Fruit fly (Drosophila melanogaster) whole organism, embryonic: ENCODE results near the gene Trs23.

ENCODE experiments used
- Atf6 ChIP-seq: fragments of 200-800 bp; sonication (Bioruptor generic); IDR thresholded peaks from 2 replicates; pipeline ENCODE4 v1.3.6; 2022; ENCODE audit warnings: missing biosample characterization, missing genetic modification characterization
- CG10267 ChIP-seq: fragments of 200-800 bp; sonication (Bioruptor generic); optimal IDR thresholded peaks from 2 replicates; lab custom pipeline; 2018; ENCODE audit warnings: missing biosample characterization, mild to moderate bottlenecking, missing genetic modification characterization, moderate library complexity
- CG10979 ChIP-seq: fragments of 200-800 bp; sonication (Bioruptor generic); optimal IDR thresholded peaks from 2 replicates; lab custom pipeline; 2018; ENCODE audit warnings: missing biosample characterization, mild to moderate bottlenecking, missing genetic modification characterization, moderate library complexity
- CG12236 ChIP-seq: fragments of 200-800 bp; sonication (Bioruptor generic); optimal IDR thresholded peaks from 2 replicates; lab custom pipeline; 2016; ENCODE audit warnings: missing biosample characterization, missing genetic modification characterization
- CG12299 ChIP-seq: fragments of 200-800 bp; sonication (Bioruptor generic); optimal IDR thresholded peaks from 2 replicates; lab custom pipeline; 2018; ENCODE audit warnings: missing biosample characterization, mild to moderate bottlenecking, missing genetic modification characterization
- CG12769 ChIP-seq: fragments of 200-800 bp; sonication (Bioruptor generic); optimal IDR thresholded peaks from 2 replicates; lab custom pipeline; 2019; ENCODE audit warnings: missing biosample characterization, mild to moderate bottlenecking, missing genetic modification characterization, moderate library complexity
- CG17385 ChIP-seq: fragments of 200-800 bp; sonication (Bioruptor generic); optimal IDR thresholded peaks from 3 replicates; lab custom pipeline; 2018; ENCODE audit warnings: missing biosample characterization, mild to moderate bottlenecking, missing genetic modification characterization
- CG2678 ChIP-seq: fragments of 200-800 bp; sonication (Bioruptor generic); optimal IDR thresholded peaks from 3 replicates; lab custom pipeline; 2019; ENCODE audit warnings: missing biosample characterization, mild to moderate bottlenecking, missing genetic modification characterization, moderate library complexity
- CG3163 ChIP-seq: fragments of 200-800 bp; sonication (Bioruptor generic); optimal IDR thresholded peaks from 3 replicates; lab custom pipeline; 2016; ENCODE audit warnings: missing biosample characterization, missing genetic modification characterization
- CG32532 ChIP-seq: fragments of 200-800 bp; sonication (Bioruptor generic); IDR thresholded peaks from 2 replicates; pipeline ENCODE4 v1.3.6; 2022; ENCODE audit warnings: missing biosample characterization, missing genetic modification characterization
- CG4707 ChIP-seq: fragments of 200-800 bp; sonication (Bioruptor generic); optimal IDR thresholded peaks from 2 replicates; lab custom pipeline; 2018; ENCODE audit warnings: missing biosample characterization, mild to moderate bottlenecking, missing genetic modification characterization, moderate library complexity
- CG6175 ChIP-seq: fragments of 200-800 bp; sonication (Bioruptor generic); IDR thresholded peaks from 3 replicates; pipeline ENCODE4 v1.3.6; 2022; ENCODE audit warnings: missing biosample characterization, missing genetic modification characterization
- CG9609 ChIP-seq: fragments of 200-800 bp; sonication (Bioruptor generic); optimal IDR thresholded peaks from 3 replicates; lab custom pipeline; 2016; ENCODE audit warnings: missing biosample characterization, missing genetic modification characterization
- CG9876 ChIP-seq: fragments of 200-800 bp; sonication (Bioruptor generic); optimal IDR thresholded peaks from 2 replicates; lab custom pipeline; 2016; ENCODE audit warnings: missing biosample characterization, missing genetic modification characterization
- D ChIP-seq, 2 experiments: fragments of 200-800 bp in 1 of 2; fragments of >200 bp in 1 of 2; sonication (Bioruptor generic) in 1 of 2; optimal IDR thresholded peaks; 2 replicates in 1 of 2; 3 replicates in 1 of 2; lab custom pipeline; 2017; ENCODE audit warnings: mild to moderate bottlenecking in 1 of 2, missing biosample characterization in 1 of 2, missing genetic modification characterization in 1 of 2, missing genetic modification reagents in 1 of 2
- Dref ChIP-seq: fragments of 200-800 bp; sonication (Bioruptor generic); IDR thresholded peaks from 2 replicates; pipeline ENCODE4 v1.3.6; 2022; ENCODE audit warnings: missing biosample characterization, missing genetic modification characterization
- Hmr ChIP-seq: fragments of 200-800 bp; sonication (Bioruptor generic); optimal IDR thresholded peaks from 3 replicates; lab custom pipeline; 2017; ENCODE audit warnings: mild to moderate bottlenecking, missing biosample characterization, missing genetic modification reagents, missing genetic modification characterization
- Hr78 ChIP-seq, 2 experiments: fragments of 200-800 bp in 1 of 2; fragments of >200 bp in 1 of 2; sonication (Bioruptor generic) in 1 of 2; optimal IDR thresholded peaks; 2 replicates each; lab custom pipeline; 2017 to 2019; ENCODE audit warnings: missing biosample characterization in 2 of 2, missing genetic modification characterization in 2 of 2, mild to moderate bottlenecking in 1 of 2, moderate library complexity in 1 of 2
- Hsf ChIP-seq: fragments of 200-800 bp; sonication (Bioruptor generic); optimal IDR thresholded peaks from 3 replicates; lab custom pipeline; 2016; ENCODE audit warnings: missing biosample characterization, missing genetic modification characterization
- Med ChIP-seq: fragments of 200-800 bp; sonication (Bioruptor generic); peaks from one replicate; lab custom pipeline; 2016; ENCODE audit warnings: missing biosample characterization, missing genetic modification characterization, mild to moderate bottlenecking, inconsistent platforms, moderate library complexity
- Myb ChIP-seq: fragments of 200-800 bp; sonication (Bioruptor generic); optimal IDR thresholded peaks from 2 replicates; lab custom pipeline; 2016; ENCODE audit warnings: missing biosample characterization, missing genetic modification characterization
- NFAT ChIP-seq: fragments of 200-800 bp; sonication (Bioruptor generic); IDR thresholded peaks from 2 replicates; pipeline ENCODE4 v1.3.6; 2022; ENCODE audit warnings: missing biosample characterization, missing genetic modification characterization
- Pdp1 ChIP-seq, 2 experiments: fragments of 200-800 bp; sonication (Bioruptor generic); optimal IDR thresholded peaks; 3 replicates each; lab custom pipeline; 2016; ENCODE audit warnings: missing biosample characterization in 2 of 2, missing genetic modification characterization in 2 of 2, mild to moderate bottlenecking in 1 of 2, moderate library complexity in 1 of 2
- al ChIP-seq: fragments of 200-800 bp; sonication (Bioruptor generic); IDR thresholded peaks from 2 replicates; pipeline ENCODE4 v1.3.6; 2022; ENCODE audit warnings: missing biosample characterization, missing genetic modification characterization
- ase ChIP-seq: fragments of 200-800 bp; sonication (Bioruptor generic); IDR thresholded peaks from 3 replicates; pipeline ENCODE4 v1.3.6; 2022; ENCODE audit warnings: missing biosample characterization, missing genetic modification characterization
- btn ChIP-seq: fragments of 200-800 bp; sonication (Bioruptor generic); optimal IDR thresholded peaks from 2 replicates; lab custom pipeline; 2016; ENCODE audit warnings: missing biosample characterization, missing genetic modification characterization
- chinmo ChIP-seq: fragments of 200-800 bp; sonication (Bioruptor generic); IDR thresholded peaks from 4 replicates; pipeline ENCODE4 v1.3.6; 2022; ENCODE audit warnings: missing biosample characterization, missing genetic modification characterization; ENCODE audit not compliant: partially characterized antibody
- corto ChIP-seq: fragments of 200-800 bp; sonication (Bioruptor generic); optimal IDR thresholded peaks from 2 replicates; lab custom pipeline; 2016; ENCODE audit warnings: missing biosample characterization, mild to moderate bottlenecking, missing genetic modification characterization, moderate library complexity
- crol ChIP-seq: fragments of 200-800 bp; sonication (Bioruptor generic); IDR thresholded peaks from 2 replicates; pipeline ENCODE4 v1.3.6; 2022; ENCODE audit warnings: missing biosample characterization, missing genetic modification characterization
- dmrt99B ChIP-seq: fragments of 200-800 bp; sonication (Bioruptor generic); optimal IDR thresholded peaks from 2 replicates; lab custom pipeline; 2018; ENCODE audit warnings: missing biosample characterization, mild to moderate bottlenecking, missing genetic modification characterization, moderate library complexity
- dysf ChIP-seq: fragments of 200-800 bp; sonication (Bioruptor generic); IDR thresholded peaks from 3 replicates; pipeline ENCODE4 v1.3.6; 2022; ENCODE audit warnings: missing biosample characterization, missing genetic modification characterization
- exex ChIP-seq: fragments of 200-800 bp; sonication (Bioruptor generic); optimal IDR thresholded peaks from 4 replicates; lab custom pipeline; 2018; ENCODE audit warnings: missing biosample characterization, mild to moderate bottlenecking, missing genetic modification characterization, moderate library complexity
- ftz-f1 ChIP-seq: fragments of 200-800 bp; sonication (Bioruptor generic); optimal IDR thresholded peaks from 2 replicates; lab custom pipeline; 2016; ENCODE audit warnings: missing biosample characterization, missing genetic modification characterization
- grn ChIP-seq: fragments of 200-800 bp; sonication (Bioruptor generic); optimal IDR thresholded peaks from 3 replicates; lab custom pipeline; 2017; ENCODE audit warnings: missing biosample characterization, missing genetic modification characterization
- gro ChIP-seq: fragments of 200-800 bp; sonication (Bioruptor generic); optimal IDR thresholded peaks from 2 replicates; lab custom pipeline; 2016; ENCODE audit warnings: missing biosample characterization, missing genetic modification characterization
- ind ChIP-seq: fragments of 200-800 bp; sonication (Bioruptor generic); optimal IDR thresholded peaks from 3 replicates; lab custom pipeline; 2016; ENCODE audit warnings: missing biosample characterization, missing genetic modification characterization
- lab ChIP-seq: fragments of 200-800 bp; sonication (Bioruptor generic); optimal IDR thresholded peaks from 3 replicates; lab custom pipeline; 2017; ENCODE audit warnings: missing biosample characterization, missing genetic modification characterization, mild to moderate bottlenecking, moderate library complexity, missing genetic modification reagents
- lbe ChIP-seq: fragments of 200-800 bp; sonication (Bioruptor generic); optimal IDR thresholded peaks from 2 replicates; lab custom pipeline; 2016; ENCODE audit warnings: missing biosample characterization, mild to moderate bottlenecking, missing genetic modification characterization
- mirr ChIP-seq: fragments of 200-800 bp; sonication (Bioruptor generic); optimal IDR thresholded peaks from 3 replicates; lab custom pipeline; 2018; ENCODE audit warnings: missing biosample characterization, mild to moderate bottlenecking, missing genetic modification characterization
- pho ChIP-seq: fragments of 200-800 bp; sonication (Bioruptor generic); optimal IDR thresholded peaks from 2 replicates; lab custom pipeline; 2016; ENCODE audit warnings: missing biosample characterization, missing genetic modification characterization
- sd ChIP-seq: fragments of 200-800 bp; sonication (Bioruptor generic); optimal IDR thresholded peaks from 3 replicates; lab custom pipeline; 2018; ENCODE audit warnings: missing biosample characterization, mild to moderate bottlenecking, missing genetic modification characterization, moderate library complexity
- sug ChIP-seq: fragments of 200-800 bp; optimal IDR thresholded peaks from 2 replicates; lab custom pipeline; 2019; ENCODE audit warnings: missing biosample characterization, mild to moderate bottlenecking, missing genetic modification characterization, moderate library complexity
- tin ChIP-seq: fragments of 200-800 bp; sonication (Bioruptor generic); optimal IDR thresholded peaks from 3 replicates; lab custom pipeline; 2016; ENCODE audit warnings: missing biosample characterization, missing genetic modification characterization
- zf30C ChIP-seq: fragments of 200-800 bp; sonication (Bioruptor generic); optimal IDR thresholded peaks from 3 replicates; lab custom pipeline; 2018; ENCODE audit warnings: missing biosample characterization, mild to moderate bottlenecking, missing genetic modification characterization

The Trs23 gene

dm6 chr2L:8702907-8703626, 17.0 kb downstream of the Trs23 start:
- peak; percentile 75 for TF ChIP-seq exex (tag; lab: Kevin White, UChicago)
- TF ChIP-seq ase (GFP tag; lab: Robert Waterston, UW), result no peak
- TF ChIP-seq CG17385 (GFP tag; lab: Kevin White, UChicago), result no peak
- no peak for TF ChIP-seq Atf6 (GFP tag; lab: Robert Waterston, UW)
- no peak for TF ChIP-seq dmrt99B (tag; lab: Kevin White, UChicago)
- TF ChIP-seq CG10267 (tag; lab: Kevin White, UChicago), result no peak
- TF ChIP-seq Pdp1 (GFP tag; optimal IDR thresholded peaks at IDR 0.05; lab: Kevin White, UChicago), result peak in 1 of 2 experiments; percentile 74
- no peak for TF ChIP-seq dysf (GFP tag; lab: Robert Waterston, UW)
- peak; percentile 88 for TF ChIP-seq mirr (GFP tag; lab: Kevin White, UChicago)
- TF ChIP-seq NFAT (GFP tag; lab: Robert Waterston, UW), result no peak
- TF ChIP-seq sug (tag; lab: Kevin White, UChicago), result peak; percentile 42
- no peak for TF ChIP-seq ind
- TF ChIP-seq CG10979 (tag; lab: Kevin White, UChicago), result no peak
- no peak for TF ChIP-seq CG12236 (GFP tag; lab: Kevin White, UChicago)
- TF ChIP-seq CG12299 (tag; lab: Kevin White, UChicago), result no peak
- TF ChIP-seq Hsf (GFP tag; lab: Kevin White, UChicago), result no peak
- no peak for TF ChIP-seq ftz-f1 (GFP tag; lab: Kevin White, UChicago)
- no peak for TF ChIP-seq Dref (GFP tag; lab: Robert Waterston, UW)
- no peak for TF ChIP-seq CG9876 (GFP tag; lab: Kevin White, UChicago)

- peak; percentile 23 for TF ChIP-seq lab (GFP tag; lab: Kevin White, UChicago)
- no peak for TF ChIP-seq CG4707 (GFP tag; lab: Kevin White, UChicago)
- no peak for TF ChIP-seq al (GFP tag; lab: Robert Waterston, UW)
- 0 out of 4 replicates have a peak, but pooled peaks have one; percentile 15 for TF ChIP-seq chinmo
- peak; percentile 95 for TF ChIP-seq mirr (GFP tag; lab: Kevin White, UChicago)
- no peak for TF ChIP-seq Myb (GFP tag; lab: Kevin White, UChicago)
- TF ChIP-seq Hmr (GFP tag; lab: Kevin White, UChicago), result peak; percentile 25
- no peak for TF ChIP-seq CG9609 (GFP tag; lab: Kevin White, UChicago)
- TF ChIP-seq crol, result peak; percentile 25; the same call in 1 of the 2 replicates
- TF ChIP-seq CG2678, result peak; percentile 11
- no peak for TF ChIP-seq CG3163
- TF ChIP-seq grn (GFP tag; lab: Kevin White, UChicago), result peak; percentile 84
- no peak for TF ChIP-seq btn
- peak in 1 of 2 experiments; percentile 68 for TF ChIP-seq Hr78 (GFP tag; optimal IDR thresholded peaks at IDR 0.05; lab: Kevin White, UChicago)
- peak; percentile 15 for TF ChIP-seq CG12769 (tag; lab: Kevin White, UChicago)
- peak; percentile 56 for TF ChIP-seq Med (GFP tag; lab: Kevin White, UChicago)
- TF ChIP-seq sug (tag; lab: Kevin White, UChicago), result peak; percentile 97
- TF ChIP-seq lbe, result peak; percentile 30
- peak; percentile 61 for TF ChIP-seq sd (tag; lab: Kevin White, UChicago)
- 0 out of 2 replicates have a peak, but pooled peaks have one; percentile 10 for TF ChIP-seq CG32532 (GFP tag; lab: Robert Waterston, UW)
- TF ChIP-seq CG6175 (GFP tag; lab: Robert Waterston, UW), result no peak
- TF ChIP-seq exex (tag; lab: Kevin White, UChicago), result peak; percentile 90
- no peak for TF ChIP-seq D (optimal IDR thresholded peaks at IDR 0.05; lab: Kevin White, UChicago)
- no peak for TF ChIP-seq D (GFP tag; optimal IDR thresholded peaks at IDR 0.05; lab: Kevin White, UChicago)
- TF ChIP-seq zf30C (GFP tag; lab: Kevin White, UChicago), result no peak
- TF ChIP-seq tin, result no peak
- TF ChIP-seq gro (GFP tag; lab: Kevin White, UChicago), result peak; percentile 38
- TF ChIP-seq corto (GFP tag; lab: Kevin White, UChicago), result peak; percentile 53
- no peak for TF ChIP-seq pho (GFP tag; lab: Kevin White, UChicago)
Measured at dm6 chr2L:8704648-8705622, 18.9 kb downstream of the Trs23 start, which contains the start of gene CatB. CatB (plus strand) TSS chr2L:8705572.
